Fruit fly (Drosophila melanogaster): ENCODE results near the gene Rcc1.
A peak's percentile ranks its signal among the peaks of the same experiment; 100 is the strongest.

Gene Rcc1

dm6 chr3L:5881310-5882208, 51.0 kb downstream of the Rcc1 start (continued):
- TF ChIP-seq CG13775 (GFP tag; optimal IDR thresholded peaks at IDR 0.05), result peak; percentile 69
- peak; percentile 70 for TF ChIP-seq CG11504 (tag; optimal IDR thresholded peaks at IDR 0.05)
- peak; percentile 51 for TF ChIP-seq chn (GFP tag; optimal IDR thresholded peaks at IDR 0.05)
- TF ChIP-seq sim (GFP tag; IDR thresholded peaks at IDR 0.05), result no peak
- TF ChIP-seq CG33557 (GFP tag; optimal IDR thresholded peaks at IDR 0.05), result peak; percentile 33
- no peak for TF ChIP-seq aop (GFP tag; IDR thresholded peaks at IDR 0.05)
- peak; percentile 13 for TF ChIP-seq CG1603 (tag; optimal IDR thresholded peaks at IDR 0.05)
- TF ChIP-seq CG3995 (GFP tag; optimal IDR thresholded peaks at IDR 0.05), result no peak
- TF ChIP-seq pros (GFP tag; optimal IDR thresholded peaks at IDR 0.05), result no peak
- TF ChIP-seq CG34422 (GFP tag; IDR thresholded peaks at IDR 0.05), result no peak
- TF ChIP-seq ap (GFP tag; IDR thresholded peaks at IDR 0.05), result peak; percentile 53; the same call in 1 of the 2 replicates
- TF ChIP-seq Nf-YC (tag; optimal IDR thresholded peaks at IDR 0.05), result peak; percentile 87
- peak; percentile 7 for TF ChIP-seq oc (tag; optimal IDR thresholded peaks at IDR 0.05)
- TF ChIP-seq Dek (tag; optimal IDR thresholded peaks at IDR 0.05), result no peak
- peak; percentile 47 for TF ChIP-seq CG8388 (GFP tag; optimal IDR thresholded peaks at IDR 0.05)
- TF ChIP-seq sima (GFP tag; optimal IDR thresholded peaks at IDR 0.05), result peak; percentile 30
- peak; percentile 40 for TF ChIP-seq Mes4 (GFP tag; optimal IDR thresholded peaks at IDR 0.05)
- TF ChIP-seq CG11723 (GFP tag; optimal IDR thresholded peaks at IDR 0.05), result peak; percentile 32
- TF ChIP-seq Hr51 (GFP tag; optimal IDR thresholded peaks at IDR 0.05), result peak; percentile 32 to 70
- peak; percentile 46; the same call in 1 of the 2 replicates for TF ChIP-seq wor (GFP tag; IDR thresholded peaks at IDR 0.05)
- TF ChIP-seq CG1024 (GFP tag; IDR thresholded peaks at IDR 0.05), result no peak
- TF ChIP-seq dysf (GFP tag; IDR thresholded peaks at IDR 0.05), result 0 out of 3 replicates have a peak, but pooled peaks have one; percentile 16
- TF ChIP-seq CG6791 (GFP tag; IDR thresholded peaks at IDR 0.05; ENCODE audit: partially characterized antibody), result no peak
- TF ChIP-seq Optix (GFP tag; IDR thresholded peaks at IDR 0.05), result no peak
- TF ChIP-seq Rx (GFP tag; IDR thresholded peaks at IDR 0.05), result no peak
- peak; percentile 44 for TF ChIP-seq CG3163 (GFP tag; optimal IDR thresholded peaks at IDR 0.05)
- peak; percentile 17 for TF ChIP-seq CG2116 (GFP tag; optimal IDR thresholded peaks at IDR 0.05)
- TF ChIP-seq bbx (GFP tag; IDR thresholded peaks at IDR 0.05; ENCODE audit: partially characterized antibody), result no peak
- peak; percentile 60 for TF ChIP-seq Hmr (GFP tag; optimal IDR thresholded peaks at IDR 0.05)
- TF ChIP-seq HmgD (GFP tag; optimal IDR thresholded peaks at IDR 0.05), result no peak
- no peak for TF ChIP-seq gt (GFP tag; IDR thresholded peaks at IDR 0.05)
- peak; percentile 23 for TF ChIP-seq Bdp1 (GFP tag; optimal IDR thresholded peaks at IDR 0.05)
- TF ChIP-seq bcd (GFP tag; optimal IDR thresholded peaks at IDR 0.05), result peak; percentile 16
- TF ChIP-seq CG9727 (GFP tag; optimal IDR thresholded peaks at IDR 0.05), result peak; percentile 76
- TF ChIP-seq CG11085 (GFP tag; IDR thresholded peaks at IDR 0.05), result no peak
- peak; percentile 47 for TF ChIP-seq jumu (GFP tag; optimal IDR thresholded peaks at IDR 0.05)
- TF ChIP-seq Hsf (GFP tag; optimal IDR thresholded peaks at IDR 0.05), result peak; percentile 58
- TF ChIP-seq Usf (GFP tag; optimal IDR thresholded peaks at IDR 0.05), result peak; percentile 22
- no peak for TF ChIP-seq ato (GFP tag; IDR thresholded peaks at IDR 0.05; ENCODE audit: partially characterized antibody)
- peak; percentile 22 for TF ChIP-seq en (GFP tag; optimal IDR thresholded peaks at IDR 0.05)
- no peak for TF ChIP-seq klu (GFP tag; IDR thresholded peaks at IDR 0.05)
- no peak for TF ChIP-seq CG10267 (tag; optimal IDR thresholded peaks at IDR 0.05)
- TF ChIP-seq CG12299 (tag; optimal IDR thresholded peaks at IDR 0.05), result no peak
- TF ChIP-seq CG13296 (GFP tag; optimal IDR thresholded peaks at IDR 0.05), result no peak
- TF ChIP-seq NC2β (GFP tag; optimal IDR thresholded peaks at IDR 0.05), result peak; percentile 59
- peak; percentile 60 for TF ChIP-seq CHES-1-like (GFP tag; optimal IDR thresholded peaks at IDR 0.05)
- no peak for TF ChIP-seq nerfin-1 (tag; optimal IDR thresholded peaks at IDR 0.05)
- peak; percentile 71 for TF ChIP-seq Oli (tag; optimal IDR thresholded peaks at IDR 0.05)
- TF ChIP-seq abd-A (tag; optimal IDR thresholded peaks at IDR 0.05), result no peak

Data from whole organism, embryonic.